Worm (Caenorhabditis elegans) whole organism, L2 larva: ENCODE data around the gene F54H5.5.

Experiments
- ama-1 ChIP-seq: fragments of 150-350 bp; optimal IDR thresholded peaks from 2 replicates; lab custom pipeline; 2018; ENCODE audit warnings: inconsistent platforms
- mab-5 ChIP-seq: fragments of 150-350 bp; optimal IDR thresholded peaks from 2 replicates; lab custom pipeline; 2014; ENCODE audit warnings: missing biosample characterization, missing genetic modification characterization
- mbf-1 ChIP-seq: sonication (generic microtip); optimal IDR thresholded peaks from 2 replicates; lab custom pipeline; 2017; ENCODE audit warnings: missing biosample characterization, missing genetic modification characterization
- nhr-23 ChIP-seq: fragments of 150-350 bp; optimal IDR thresholded peaks from 2 replicates; lab custom pipeline; 2014; ENCODE audit warnings: missing biosample characterization, missing genetic modification reagents, missing genetic modification characterization
- unc-62 ChIP-seq: fragments of 150-350 bp; optimal IDR thresholded peaks from 2 replicates; lab custom pipeline; 2014; ENCODE audit warnings: missing biosample characterization, missing genetic modification reagents, missing genetic modification characterization

DNA sequence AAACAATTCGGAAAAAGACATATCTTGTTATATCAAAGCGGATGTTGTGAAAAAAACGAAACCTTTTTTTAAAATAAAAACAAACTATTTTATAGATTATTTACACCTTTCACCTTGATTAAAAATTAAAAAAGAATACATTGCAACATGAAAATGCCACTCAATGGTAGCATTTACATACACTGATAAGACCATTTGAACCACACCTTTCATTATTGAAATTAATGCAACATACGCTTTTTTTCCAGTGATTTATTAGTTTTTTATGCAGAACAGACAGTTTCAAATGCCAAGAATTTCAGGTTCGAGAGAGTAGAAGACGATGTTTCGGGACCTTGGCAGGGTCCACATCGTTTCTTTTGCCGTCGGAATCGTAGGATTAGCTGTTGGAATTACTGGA, 39.5 kb upstream of the F54H5.5 start, which contains the start of gene T19D12.1:
- no peak for TF ChIP-seq mbf-1 (tag; lab: Kevin White, UChicago)
- no peak for TF ChIP-seq nhr-23 (tag; lab: Kevin White, UChicago)
- TF ChIP-seq mab-5 = no peak
- no peak for TF ChIP-seq ama-1 (lab: Kevin White, UChicago)
- no peak for TF ChIP-seq unc-62 (GFP tag; lab: Kevin White, UChicago)
